Fruit fly (Drosophila melanogaster) whole organism, adult: ENCODE results near the gene Or85f.

Experiments
- CG12768 ChIP-seq: fragments of 200-800 bp; sonication (Bioruptor generic); optimal IDR thresholded peaks from 2 replicates; lab custom pipeline; 2017; ENCODE audit warnings: missing biosample characterization, missing genetic modification characterization, mild to moderate bottlenecking, moderate library complexity, missing genetic modification reagents
- CG14711 ChIP-seq: fragments of 200-800 bp; sonication (Bioruptor generic); optimal IDR thresholded peaks from 2 replicates; lab custom pipeline; 2018; ENCODE audit warnings: missing biosample characterization, mild to moderate bottlenecking, missing genetic modification characterization, moderate library complexity
- CG1620 ChIP-seq: fragments of 200-800 bp; sonication (Bioruptor generic); optimal IDR thresholded peaks from 2 replicates; lab custom pipeline; 2016; ENCODE audit warnings: missing biosample characterization, missing genetic modification characterization
- CG33017 ChIP-seq: fragments of 200-800 bp; sonication (Bioruptor generic); optimal IDR thresholded peaks from 2 replicates; lab custom pipeline; 2018; ENCODE audit warnings: missing biosample characterization, mild to moderate bottlenecking, missing genetic modification characterization, moderate library complexity
- CG5204 ChIP-seq: fragments of 200-800 bp; sonication (Bioruptor generic); optimal IDR thresholded peaks from 2 replicates; lab custom pipeline; 2016; ENCODE audit warnings: missing biosample characterization, missing genetic modification characterization
- Clk ChIP-seq: fragments of 200-800 bp; sonication (Bioruptor generic); optimal IDR thresholded peaks from 2 replicates; lab custom pipeline; 2017; ENCODE audit warnings: missing biosample characterization, missing genetic modification characterization
- Crg-1 ChIP-seq: fragments of 200-800 bp; sonication (Bioruptor generic); optimal IDR thresholded peaks from 2 replicates; lab custom pipeline; 2016; ENCODE audit warnings: missing biosample characterization, missing genetic modification characterization
- bab1 ChIP-seq: fragments of 200-800 bp; sonication (Bioruptor generic); optimal IDR thresholded peaks from 3 replicates; lab custom pipeline; 2019; ENCODE audit warnings: missing biosample characterization, mild to moderate bottlenecking, missing genetic modification characterization, moderate library complexity
- cic ChIP-seq: fragments of 200-800 bp; sonication (Bioruptor generic); optimal IDR thresholded peaks from 2 replicates; lab custom pipeline; 2017; ENCODE audit warnings: missing biosample characterization, mild to moderate bottlenecking, missing genetic modification characterization, moderate library complexity
- kay ChIP-seq: fragments of 200-800 bp; sonication (Bioruptor generic); peaks from one replicate; lab custom pipeline; 2016; ENCODE audit warnings: missing biosample characterization, missing genetic modification characterization, borderline replicate concordance
- pad ChIP-seq: fragments of 200-800 bp; sonication (Bioruptor generic); optimal IDR thresholded peaks from 3 replicates; lab custom pipeline; 2017; ENCODE audit warnings: missing biosample characterization, missing genetic modification characterization, mild to moderate bottlenecking, moderate library complexity, missing genetic modification reagents

- TF ChIP-seq pad (GFP tag; lab: Kevin White, UChicago), result no peak
- no peak for TF ChIP-seq CG14711 (tag; lab: Kevin White, UChicago)
- no peak for TF ChIP-seq CG12768 (GFP tag; lab: Kevin White, UChicago)
- no peak for TF ChIP-seq bab1 (GFP tag; lab: Kevin White, UChicago)
- no peak for TF ChIP-seq CG1620 (GFP tag; lab: Kevin White, UChicago)
- TF ChIP-seq CG33017 (tag; lab: Kevin White, UChicago), result no peak
- no peak for TF ChIP-seq kay (GFP tag; lab: Kevin White, UChicago)
- no peak for TF ChIP-seq CG5204 (GFP tag; lab: Kevin White, UChicago)
- no peak for TF ChIP-seq Clk
- TF ChIP-seq cic, result no peak
- no peak for TF ChIP-seq Crg-1
Measured at dm6 chr3R:9435898-9436297, 37.9 kb downstream of the Or85f start.
